Worm (Caenorhabditis elegans): ENCODE measurements around the gene dnj-14.

DNA sequence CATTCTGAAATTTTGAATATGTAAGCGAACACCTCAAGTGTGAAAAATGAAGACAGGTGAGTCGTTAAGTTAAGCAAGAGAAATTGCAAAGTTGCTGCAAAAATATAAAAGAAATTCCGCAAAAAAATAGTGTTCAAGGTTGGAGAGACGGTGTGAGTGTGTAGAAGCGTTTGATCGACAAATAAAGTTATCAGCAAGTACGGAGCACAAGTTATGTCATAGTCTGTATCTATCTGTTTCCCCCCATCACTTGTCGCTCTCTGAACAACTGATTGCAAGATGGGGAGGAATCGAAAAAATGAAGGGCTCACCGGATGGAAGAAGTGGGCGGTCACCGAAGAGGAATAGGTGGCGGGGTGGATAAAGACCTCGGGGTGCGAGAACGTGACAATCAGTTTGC lies 37.5 kb upstream of the dnj-14 start, which contains the start of gene lon-2:
- no peak for TF ChIP-seq hlh-26 (GFP tag; conservative IDR thresholded peaks at IDR 0.05)
- no peak for TF ChIP-seq zim-3 (tag; optimal IDR thresholded peaks at IDR 0.05)
- no peak for TF ChIP-seq snpc-1.1 (tag; optimal IDR thresholded peaks at IDR 0.05; ENCODE audit: insufficient read depth)
- TF ChIP-seq ztf-25 (GFP tag; IDR thresholded peaks at IDR 0.05): no peak
- no peak for TF ChIP-seq nhr-27 (tag; optimal IDR thresholded peaks at IDR 0.05)
- TF ChIP-seq aptf-2 (GFP tag; conservative IDR thresholded peaks at IDR 0.05): no peak
- no peak for TF ChIP-seq zfh-2 (GFP tag; conservative IDR thresholded peaks at IDR 0.05)
- no peak for TF ChIP-seq rec-8 (tag; optimal IDR thresholded peaks at IDR 0.05)
- TF ChIP-seq F37B4.10 (GFP tag; IDR thresholded peaks at IDR 0.05): no peak

Measured in whole organism, young adult.